Worm (Caenorhabditis elegans): ENCODE results near the gene dpy-23.

Gene dpy-23

ce11 chrX:4388834-4389409 lies at the start of gene dpy-23:
Gene dpy-23 (plus strand): TSS chrX:4389359.
- TF ChIP-seq elt-2 (tag; optimal IDR thresholded peaks at IDR 0.05) = peak; percentile 71
- TF ChIP-seq syd-9 (tag; optimal IDR thresholded peaks at IDR 0.05) = peak; percentile 66
- TF ChIP-seq ets-4 (tag; optimal IDR thresholded peaks at IDR 0.05) = peak; percentile 51
- peak; percentile 3 for TF ChIP-seq che-1 (tag; optimal IDR thresholded peaks at IDR 0.05)
- peak; percentile 15 for TF ChIP-seq ceh-2 (tag; optimal IDR thresholded peaks at IDR 0.05)
- no peak for TF ChIP-seq nhr-232 (tag; optimal IDR thresholded peaks at IDR 0.05)
- peak; percentile 94 for TF ChIP-seq ceh-18 (tag; optimal IDR thresholded peaks at IDR 0.05)
- peak; percentile 90 for TF ChIP-seq pros-1 (tag; optimal IDR thresholded peaks at IDR 0.05)
- TF ChIP-seq dve-1 (tag; optimal IDR thresholded peaks at IDR 0.05) = peak; percentile 82
- no peak for TF ChIP-seq pag-3 (tag; optimal IDR thresholded peaks at IDR 0.05; ENCODE audit: borderline replicate concordance)
- TF ChIP-seq C08G9.2 (tag; optimal IDR thresholded peaks at IDR 0.05) = no peak
- peak; percentile 97 for TF ChIP-seq nfya-1 (tag; optimal IDR thresholded peaks at IDR 0.05)
- peak; percentile 45 for TF ChIP-seq ztf-16 (tag; optimal IDR thresholded peaks at IDR 0.05)
- peak; percentile 2 for TF ChIP-seq fax-1 (tag; optimal IDR thresholded peaks at IDR 0.05)
- TF ChIP-seq pha-2 (tag; optimal IDR thresholded peaks at IDR 0.05) = no peak
- TF ChIP-seq ama-1 (optimal IDR thresholded peaks at IDR 0.05) = no peak
- TF ChIP-seq ceh-31 (tag; optimal IDR thresholded peaks at IDR 0.05) = peak; percentile 93
- peak; percentile 86 for TF ChIP-seq tbx-2 (tag; optimal IDR thresholded peaks at IDR 0.05)
- TF ChIP-seq ceh-19 (GFP tag; optimal IDR thresholded peaks at IDR 0.05) = no peak
- TF ChIP-seq ceh-14 (tag; optimal IDR thresholded peaks at IDR 0.05) = peak; percentile 65
- TF ChIP-seq unc-86 (tag; optimal IDR thresholded peaks at IDR 0.05) = peak; percentile 3
- TF ChIP-seq hlh-30 (tag; optimal IDR thresholded peaks at IDR 0.05; ENCODE audit: insufficient read depth) = peak; percentile 93
- peak; percentile 74 for TF ChIP-seq ref-2 (tag; optimal IDR thresholded peaks at IDR 0.05)
- TF ChIP-seq dmd-4 (tag; optimal IDR thresholded peaks at IDR 0.05; ENCODE audit: borderline replicate concordance) = no peak
- TF ChIP-seq unc-3 (GFP tag; conservative IDR thresholded peaks at IDR 0.05) = no peak
- TF ChIP-seq unc-3 (tag; optimal IDR thresholded peaks at IDR 0.05) = peak; percentile 7
- TF ChIP-seq rnt-1 (tag; optimal IDR thresholded peaks at IDR 0.05) = peak; percentile 87
- TF ChIP-seq F13H6.1 (tag; optimal IDR thresholded peaks at IDR 0.05) = peak; percentile 67
- peak; percentile 90 for TF ChIP-seq unc-55 (GFP tag; optimal IDR thresholded peaks at IDR 0.05)
- TF ChIP-seq hlh-8 (tag; optimal IDR thresholded peaks at IDR 0.05) = peak; percentile 40
- TF ChIP-seq ceh-34 (tag; optimal IDR thresholded peaks at IDR 0.05) = peak; percentile 90
- TF ChIP-seq sdc-2 (tag; optimal IDR thresholded peaks at IDR 0.05) = peak; percentile 94
- TF ChIP-seq unc-42 (tag; optimal IDR thresholded peaks at IDR 0.05) = peak; percentile 86
- no peak for TF ChIP-seq T23F11.4 (GFP tag; optimal IDR thresholded peaks at IDR 0.05)
- no peak for TF ChIP-seq fkh-10 (GFP tag; optimal IDR thresholded peaks at IDR 0.05)
- no peak for TF ChIP-seq ceh-6 (GFP tag; optimal IDR thresholded peaks at IDR 0.05)
- peak; percentile 43 for TF ChIP-seq ceh-30 (tag; optimal IDR thresholded peaks at IDR 0.05)
- peak; percentile 32 for TF ChIP-seq pqm-1 (tag; optimal IDR thresholded peaks at IDR 0.05)
- no peak for TF ChIP-seq sox-2 (GFP tag; IDR thresholded peaks at IDR 0.05)
- TF ChIP-seq madf-2 (tag; optimal IDR thresholded peaks at IDR 0.05) = peak; percentile 97
- TF ChIP-seq pax-1 (tag; optimal IDR thresholded peaks at IDR 0.05) = peak; percentile 62

ce11 chrX:4342730-4343129 lies 46.4 kb upstream of the dpy-23 start:
- TF ChIP-seq pag-3 (tag; optimal IDR thresholded peaks at IDR 0.05; ENCODE audit: borderline replicate concordance) (no peak), ceh-18 (tag; optimal IDR thresholded peaks at IDR 0.05) (no peak), sox-2 (GFP tag; IDR thresholded peaks at IDR 0.05) (no peak), ama-1 (optimal IDR thresholded peaks at IDR 0.05) (no peak), ahr-1 (tag; optimal IDR thresholded peaks at IDR 0.05) (no peak), K02D7.2 (tag; optimal IDR thresholded peaks at IDR 0.05) (no peak), fkh-6 (tag; optimal IDR thresholded peaks at IDR 0.05) (no peak), ztf-16 (tag; optimal IDR thresholded peaks at IDR 0.05) (no peak), nhr-11 (tag; optimal IDR thresholded peaks at IDR 0.05) (no peak), hlh-15 (tag; optimal IDR thresholded peaks at IDR 0.05) (no peak), fkh-10 (GFP tag; optimal IDR thresholded peaks at IDR 0.05) (no peak), pat-9 (tag; optimal IDR thresholded peaks at IDR 0.05) (no peak), unc-86 (tag; optimal IDR thresholded peaks at IDR 0.05) (no peak), fax-1 (tag; optimal IDR thresholded peaks at IDR 0.05) (no peak), ceh-34 (tag; optimal IDR thresholded peaks at IDR 0.05) (no peak), pax-1 (tag; optimal IDR thresholded peaks at IDR 0.05) (no peak), ceh-24 (tag; optimal IDR thresholded peaks at IDR 0.05) (no peak), ceh-19 (GFP tag; optimal IDR thresholded peaks at IDR 0.05) (no peak), hlh-6 (tag; optimal IDR thresholded peaks at IDR 0.05) (no peak), pha-2 (tag; optimal IDR thresholded peaks at IDR 0.05) (no peak)

All from whole organism, late embryonic.